Fruit fly (Drosophila melanogaster) whole organism, pupa: ENCODE results near the gene ZC3H3.

Experiments
- CG10348 ChIP-seq: fragments of 200-800 bp; sonication (Bioruptor generic); IDR thresholded peaks from 2 replicates; pipeline ENCODE4 v1.3.6; 2022; ENCODE audit warnings: missing biosample characterization, missing genetic modification characterization
- CG9948 ChIP-seq: fragments of 200-800 bp; sonication (Bioruptor generic); optimal IDR thresholded peaks from 2 replicates; lab custom pipeline; 2018; ENCODE audit warnings: missing biosample characterization, mild to moderate bottlenecking, missing genetic modification characterization, moderate library complexity
- EcR ChIP-seq: fragments of 200-800 bp; sonication (Bioruptor generic); optimal IDR thresholded peaks from 3 replicates; lab custom pipeline; 2019; ENCODE audit warnings: missing biosample characterization, missing genetic modification characterization, mild to moderate bottlenecking, moderate library complexity, missing genetic modification reagents
- gl ChIP-seq: fragments of 200-800 bp; sonication (Bioruptor generic); optimal IDR thresholded peaks from 2 replicates; lab custom pipeline; 2018; ENCODE audit warnings: missing biosample characterization, mild to moderate bottlenecking, missing genetic modification characterization

DNA sequence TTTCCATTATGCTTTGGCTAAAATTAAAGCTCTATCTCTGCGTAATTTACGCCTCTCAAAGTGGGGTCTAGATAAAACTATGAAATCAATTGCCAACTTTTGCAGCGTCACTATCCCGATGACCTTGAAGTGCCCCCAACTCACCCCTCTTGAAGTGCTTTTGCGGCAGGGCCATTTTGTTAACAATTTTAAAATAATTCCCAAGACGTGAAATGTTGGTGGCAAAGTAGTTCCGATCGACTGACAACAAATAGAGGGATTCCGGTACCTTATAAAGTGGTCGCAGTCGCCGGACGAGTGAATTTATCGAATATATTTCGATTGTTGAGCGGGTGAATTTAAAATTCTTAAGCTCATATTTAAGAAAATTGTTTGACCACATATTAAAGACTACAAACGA is 13.7 kb upstream of the ZC3H3 start, which contains the start of gene GstO2:
- no peak for TF ChIP-seq gl (tag; lab: Kevin White, UChicago)
- no peak for TF ChIP-seq EcR (GFP tag; lab: Kevin White, UChicago)
- TF ChIP-seq CG10348 (GFP tag; lab: Robert Waterston, UW), result no peak
- TF ChIP-seq CG9948 (tag; lab: Kevin White, UChicago), result no peak
